Worm (Caenorhabditis elegans): ENCODE measurements around the gene pkg-2.
A peak's percentile ranks its signal among the peaks of the same experiment; 100 is the strongest.

Gene pkg-2

ce11 chrIV:8506034-8506433 is 14.7 kb upstream of the pkg-2 start:
- TF ChIP-seq ref-2 (tag; optimal IDR thresholded peaks at IDR 0.05) (no peak), npax-4 (tag; optimal IDR thresholded peaks at IDR 0.05) (no peak), ceh-2 (tag; optimal IDR thresholded peaks at IDR 0.05) (no peak), nfya-1 (tag; optimal IDR thresholded peaks at IDR 0.05) (no peak), sdc-2 (tag; optimal IDR thresholded peaks at IDR 0.05) (no peak)

ce11 chrIV:8510534-8510933 is 10.2 kb upstream of the pkg-2 start, which contains the start of gene tag-77:
Gene tag-77 (minus strand): TSS chrIV:8510548.
- TF ChIP-seq fkh-10 (GFP tag; optimal IDR thresholded peaks at IDR 0.05) (no peak), ztf-16 (tag; optimal IDR thresholded peaks at IDR 0.05) (no peak), elt-4 (tag; optimal IDR thresholded peaks at IDR 0.05) (no peak), sdc-2 (tag; optimal IDR thresholded peaks at IDR 0.05) (no peak), pat-9 (tag; optimal IDR thresholded peaks at IDR 0.05) (no peak), che-1 (tag; optimal IDR thresholded peaks at IDR 0.05) (no peak), ceh-22 (tag; optimal IDR thresholded peaks at IDR 0.05) (no peak), ceh-2 (tag; optimal IDR thresholded peaks at IDR 0.05) (no peak), pha-4 (tag; optimal IDR thresholded peaks at IDR 0.05) (no peak), ahr-1 (tag; optimal IDR thresholded peaks at IDR 0.05) (no peak), ttx-3 (tag; optimal IDR thresholded peaks at IDR 0.05) (no peak), K09A11.1 (tag; optimal IDR thresholded peaks at IDR 0.05; ENCODE audit: insufficient read depth) (no peak), ama-1 (optimal IDR thresholded peaks at IDR 0.05) (no peak), odd-2 (tag; optimal IDR thresholded peaks at IDR 0.05) (no peak)

ce11 chrIV:8511056-8511455 is 9.6 kb upstream of the pkg-2 start, which contains the start of gene mes-6:
Gene mes-6 (plus strand): TSS chrIV:8511284.
- TF ChIP-seq dmd-4 (tag; optimal IDR thresholded peaks at IDR 0.05; ENCODE audit: borderline replicate concordance) (no peak), unc-42 (tag; optimal IDR thresholded peaks at IDR 0.05) (peak; percentile 97)

- TF ChIP-seq elt-2 (tag; optimal IDR thresholded peaks at IDR 0.05) (peak; percentile 15), sox-4 (tag; optimal IDR thresholded peaks at IDR 0.05) (no peak)
Measured at ce11 chrIV:8512679-8513078, 8.0 kb upstream of the pkg-2 start, which contains the start of gene C09G4.4. Gene C09G4.4 (plus strand): TSS chrIV:8512979.

- no peak for TF ChIP-seq K02D7.2 (tag; optimal IDR thresholded peaks at IDR 0.05)
- no peak for TF ChIP-seq pha-4 (tag; optimal IDR thresholded peaks at IDR 0.05)
- TF ChIP-seq dmd-4 (tag; optimal IDR thresholded peaks at IDR 0.05; ENCODE audit: borderline replicate concordance): no peak
Measured at ce11 chrIV:8513619-8514018, 7.1 kb upstream of the pkg-2 start, which contains the start of gene cks-1. Gene cks-1 (plus strand): TSS chrIV:8513919.

ce11 chrIV:8514546-8514945 is 6.1 kb upstream of the pkg-2 start:
- TF ChIP-seq ceh-22 (tag; optimal IDR thresholded peaks at IDR 0.05) (no peak), pag-3 (tag; optimal IDR thresholded peaks at IDR 0.05; ENCODE audit: borderline replicate concordance) (no peak), Y22D7AL.16 (tag; optimal IDR thresholded peaks at IDR 0.05) (no peak), tbx-7 (tag; optimal IDR thresholded peaks at IDR 0.05) (no peak), npax-4 (tag; optimal IDR thresholded peaks at IDR 0.05) (no peak), zip-5 (tag; optimal IDR thresholded peaks at IDR 0.05) (no peak), T23F11.4 (GFP tag; optimal IDR thresholded peaks at IDR 0.05) (no peak), elt-2 (tag; optimal IDR thresholded peaks at IDR 0.05) (no peak), ztf-16 (tag; optimal IDR thresholded peaks at IDR 0.05) (no peak), ceh-14 (tag; optimal IDR thresholded peaks at IDR 0.05) (no peak), sox-4 (tag; optimal IDR thresholded peaks at IDR 0.05) (no peak), ceh-31 (tag; optimal IDR thresholded peaks at IDR 0.05) (no peak), hlh-6 (tag; optimal IDR thresholded peaks at IDR 0.05) (no peak), sox-2 (GFP tag; IDR thresholded peaks at IDR 0.05) (no peak), C08G9.2 (tag; optimal IDR thresholded peaks at IDR 0.05) (no peak), eyg-1 (tag; optimal IDR thresholded peaks at IDR 0.05) (no peak), fkh-6 (tag; optimal IDR thresholded peaks at IDR 0.05) (no peak), ama-1 (optimal IDR thresholded peaks at IDR 0.05) (no peak), ceh-48 (tag; optimal IDR thresholded peaks at IDR 0.05) (no peak)

All from whole organism, late embryonic.